Worm (Caenorhabditis elegans) whole organism, mixed stage, embryonic: ENCODE data around the gene F59A6.3.
A peak's percentile ranks its signal among the peaks of the same experiment; 100 is the strongest.

Experiments
- M03D4.4 ChIP-seq: sonication (generic microtip); optimal IDR thresholded peaks from 2 replicates; lab custom pipeline; 2017; ENCODE audit warnings: mild to moderate bottlenecking, missing genetic modification characterization, missing compliant biosample characterization
- ceh-39 ChIP-seq: fragments of 150-350 bp; optimal IDR thresholded peaks from 2 replicates; lab custom pipeline; 2014; ENCODE audit warnings: missing biosample characterization, missing genetic modification characterization
- ceh-43 ChIP-seq: fragments of 200-800 bp; sonication (Bioruptor generic); optimal IDR thresholded peaks from 2 replicates; lab custom pipeline; 2018; ENCODE audit warnings: mild to moderate bottlenecking, missing genetic modification characterization, moderate library complexity, missing compliant biosample characterization
- ceh-83 ChIP-seq: fragments of 200-800 bp; sonication (Bioruptor generic); optimal IDR thresholded peaks from 2 replicates; lab custom pipeline; 2018; ENCODE audit warnings: mild to moderate bottlenecking, missing genetic modification characterization, missing compliant biosample characterization
- ces-1 ChIP-seq: fragments of 150-350 bp; optimal IDR thresholded peaks from 2 replicates; lab custom pipeline; 2014; ENCODE audit warnings: missing biosample characterization, missing genetic modification reagents, missing genetic modification characterization
- cnd-1 ChIP-seq: fragments of 200-800 bp; sonication (Bioruptor generic); optimal IDR thresholded peaks from 2 replicates; lab custom pipeline; 2018; ENCODE audit warnings: mild to moderate bottlenecking, missing genetic modification characterization, missing compliant biosample characterization
- drap-1 ChIP-seq: fragments of 200-800 bp; sonication (Bioruptor generic); optimal IDR thresholded peaks from 3 replicates; lab custom pipeline; 2018; ENCODE audit warnings: mild to moderate bottlenecking, missing genetic modification characterization, missing compliant biosample characterization
- elt-1 ChIP-seq: sonication (generic microtip); optimal IDR thresholded peaks from 2 replicates; lab custom pipeline; 2017; ENCODE audit warnings: missing genetic modification characterization, mild to moderate bottlenecking, missing compliant biosample characterization, antibody characterized with exemption, moderate library complexity, borderline replicate concordance; ENCODE audit not compliant: insufficient read depth
- elt-3 ChIP-seq: fragments of 150-350 bp; optimal IDR thresholded peaks from 2 replicates; lab custom pipeline; 2014; ENCODE audit warnings: missing biosample characterization, missing genetic modification characterization
- flh-1 ChIP-seq: fragments of 200-800 bp; sonication (Bioruptor generic); optimal IDR thresholded peaks from 2 replicates; lab custom pipeline; 2018; ENCODE audit warnings: mild to moderate bottlenecking, missing genetic modification characterization, moderate library complexity, missing compliant biosample characterization
- ham-2 ChIP-seq: fragments of 200-800 bp; sonication (Bioruptor generic); optimal IDR thresholded peaks from 2 replicates; lab custom pipeline; 2018; ENCODE audit warnings: mild to moderate bottlenecking, missing genetic modification characterization, missing compliant biosample characterization
- hlh-1 ChIP-seq: fragments of 150-350 bp; optimal IDR thresholded peaks from 2 replicates; lab custom pipeline; 2014; ENCODE audit warnings: missing biosample characterization, missing genetic modification reagents, missing genetic modification characterization
- lin-32 ChIP-seq: fragments of 200-800 bp; sonication (Bioruptor generic); optimal IDR thresholded peaks from 2 replicates; lab custom pipeline; 2018; ENCODE audit warnings: mild to moderate bottlenecking, missing genetic modification characterization, missing compliant biosample characterization
- lsy-2 ChIP-seq: fragments of 150-350 bp; optimal IDR thresholded peaks from 2 replicates; lab custom pipeline; 2014; ENCODE audit warnings: missing biosample characterization, missing genetic modification characterization
- mab-5 ChIP-seq: fragments of 150-350 bp; optimal IDR thresholded peaks from 2 replicates; lab custom pipeline; 2014; ENCODE audit warnings: missing biosample characterization, missing genetic modification characterization
- mep-1 ChIP-seq: fragments of 150-350 bp; optimal IDR thresholded peaks from 2 replicates; lab custom pipeline; 2017; ENCODE audit warnings: missing biosample characterization, missing genetic modification reagents, missing genetic modification characterization, inconsistent platforms
- mls-2 ChIP-seq: sonication (generic microtip); optimal IDR thresholded peaks from 2 replicates; lab custom pipeline; 2016; ENCODE audit warnings: mild to moderate bottlenecking, missing genetic modification characterization, moderate library complexity, missing compliant biosample characterization
- nhr-12 ChIP-seq: fragments of 150-350 bp; optimal IDR thresholded peaks from 2 replicates; lab custom pipeline; 2014; ENCODE audit warnings: missing biosample characterization, missing genetic modification characterization
- nhr-2 ChIP-seq: fragments of 150-350 bp; optimal IDR thresholded peaks from 2 replicates; lab custom pipeline; 2014; ENCODE audit warnings: missing biosample characterization, missing genetic modification characterization
- nhr-237 ChIP-seq: fragments of 150-350 bp; optimal IDR thresholded peaks from 2 replicates; lab custom pipeline; 2014; ENCODE audit warnings: missing biosample characterization, missing genetic modification characterization
- nhr-28 ChIP-seq: fragments of 150-350 bp; optimal IDR thresholded peaks from 2 replicates; lab custom pipeline; 2014; ENCODE audit warnings: missing biosample characterization, missing genetic modification characterization
- nhr-76 ChIP-seq: sonication (generic microtip); optimal IDR thresholded peaks from 2 replicates; lab custom pipeline; 2017; ENCODE audit warnings: missing biosample characterization, missing genetic modification characterization
- pha-4 ChIP-seq: fragments of 150-350 bp; optimal IDR thresholded peaks from 2 replicates; lab custom pipeline; 2018; ENCODE audit warnings: missing biosample characterization, missing genetic modification reagents, missing genetic modification characterization
- snpc-4 ChIP-seq: fragments of 150-350 bp; optimal IDR thresholded peaks from 2 replicates; lab custom pipeline; 2014; ENCODE audit warnings: missing biosample characterization, missing genetic modification characterization
- tbx-8 ChIP-seq: fragments of 200-800 bp; sonication (Bioruptor generic); optimal IDR thresholded peaks from 2 replicates; lab custom pipeline; 2018; ENCODE audit warnings: mild to moderate bottlenecking, missing genetic modification characterization, moderate library complexity, missing compliant biosample characterization
- unc-120 ChIP-seq: sonication (generic microtip); optimal IDR thresholded peaks from 2 replicates; lab custom pipeline; 2017; ENCODE audit warnings: missing genetic modification characterization, missing compliant biosample characterization; ENCODE audit not compliant: poor library complexity, severe bottlenecking
- unc-39 ChIP-seq: fragments of 150-350 bp; optimal IDR thresholded peaks from 2 replicates; lab custom pipeline; 2014; ENCODE audit warnings: missing biosample characterization, missing genetic modification characterization
- unc-62 ChIP-seq: fragments of 150-350 bp; optimal IDR thresholded peaks from 2 replicates; lab custom pipeline; 2014; ENCODE audit warnings: missing biosample characterization, missing genetic modification reagents, missing genetic modification characterization
- zip-8 ChIP-seq: fragments of 150-350 bp; optimal IDR thresholded peaks from 2 replicates; lab custom pipeline; 2014; ENCODE audit warnings: missing biosample characterization, missing genetic modification characterization

Gene F59A6.3

DNA sequence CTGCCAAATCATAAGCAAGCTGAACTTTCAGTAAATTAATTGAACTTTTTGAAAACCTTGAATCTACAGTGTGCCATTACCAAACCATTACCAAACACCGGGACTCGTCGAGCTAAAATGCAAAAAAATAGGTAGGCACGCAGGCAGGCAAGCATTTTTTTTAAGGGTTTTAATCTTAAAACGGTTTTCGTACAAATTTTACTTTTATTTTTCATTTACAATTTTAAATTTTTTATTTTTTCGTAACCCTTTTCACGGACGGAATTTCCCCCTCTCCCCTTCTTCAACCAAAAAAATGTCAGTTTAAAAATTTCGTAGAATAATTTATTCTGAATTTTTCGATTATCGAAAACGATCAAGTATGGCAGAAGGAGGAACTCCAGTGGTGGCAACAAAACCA is 6.3 kb downstream of the F59A6.3 start, which contains the start of gene F59A6.2:
Gene F59A6.2, plus strand, starts transcription at position 301 of the 400 bp plus-strand sequence.
- TF ChIP-seq M03D4.4 (tag; lab: Kevin White, UChicago) (no peak), lsy-2 (tag; lab: Kevin White, UChicago) (no peak), mls-2 (tag; lab: Kevin White, UChicago) (no peak), drap-1 (GFP tag; lab: Kevin White, UChicago) (no peak), ceh-43 (GFP tag; lab: Kevin White, UChicago) (no peak), hlh-1 (no peak), nhr-12 (no peak), mep-1 (tag; lab: Kevin White, UChicago) (no peak), ham-2 (no peak), lin-32 (no peak), tbx-8 (GFP tag; lab: Kevin White, UChicago) (no peak), ces-1 (GFP tag; lab: Kevin White, UChicago) (no peak), elt-3 (tag; lab: Kevin White, UChicago) (no peak), nhr-28 (tag; lab: Kevin White, UChicago) (no peak), snpc-4 (no peak), unc-62 (GFP tag; lab: Kevin White, UChicago) (no peak)

DNA sequence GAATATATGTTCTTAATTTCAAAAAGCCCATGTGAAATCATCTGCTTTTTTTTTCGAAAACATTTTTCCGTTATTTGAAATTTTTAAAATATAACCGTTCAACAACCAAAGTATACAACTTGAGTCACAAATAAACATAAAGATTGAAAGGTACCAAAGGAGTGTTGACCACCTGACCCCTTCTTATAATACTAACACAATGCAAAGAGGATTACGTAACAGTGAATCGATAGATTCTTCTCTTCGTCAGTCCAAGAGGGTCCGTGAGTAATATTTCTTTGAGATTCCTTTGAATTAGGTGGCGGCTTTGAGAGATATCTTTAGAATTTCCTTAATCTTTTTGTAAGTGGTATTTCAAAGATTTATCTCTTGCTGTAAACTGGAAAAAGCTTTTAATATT is 8.0 kb downstream of the F59A6.3 start:
- peak; percentile 70 for TF ChIP-seq ceh-39
- peak; percentile 89 for TF ChIP-seq nhr-2
- no peak for TF ChIP-seq ceh-83 (GFP tag; lab: Kevin White, UChicago)
- TF ChIP-seq unc-120 (tag; lab: Kevin White, UChicago), result no peak
- peak; percentile 78 for TF ChIP-seq zip-8 (tag; lab: Kevin White, UChicago)
- no peak for TF ChIP-seq unc-62 (GFP tag; lab: Kevin White, UChicago)

DNA sequence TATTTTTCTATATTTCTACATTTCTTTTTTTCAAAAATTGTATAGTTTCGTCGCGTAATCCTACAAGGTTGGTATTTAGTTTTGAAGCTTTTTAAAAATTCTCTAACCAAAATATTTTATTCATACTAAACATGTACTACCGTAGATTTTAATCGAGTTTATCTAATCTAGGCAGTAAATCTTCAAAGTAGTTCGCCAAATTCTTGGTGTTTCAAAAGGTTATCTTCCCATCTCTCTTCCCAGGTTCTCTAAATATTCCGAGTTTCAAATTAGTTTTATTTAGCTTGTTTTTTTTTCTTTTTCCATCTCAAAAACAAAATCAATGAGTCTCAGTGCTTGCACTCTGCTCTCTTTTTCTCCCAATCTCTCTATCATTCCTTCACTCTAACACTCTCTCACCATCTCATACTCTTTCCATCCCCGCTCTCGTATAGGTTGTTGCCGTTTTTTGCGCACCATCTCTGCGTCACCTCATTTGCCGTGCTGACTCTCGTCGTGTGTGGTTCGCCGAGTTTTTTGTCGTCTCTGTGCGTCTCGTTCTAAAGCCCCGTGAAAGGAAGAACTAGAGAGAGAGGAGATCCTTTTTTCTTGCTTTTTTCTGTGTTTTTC is 8.9 kb downstream of the F59A6.3 start:
- peak; percentile 77 for TF ChIP-seq unc-120 (tag; lab: Kevin White, UChicago)
- TF ChIP-seq ceh-43 (GFP tag; lab: Kevin White, UChicago), result no peak
- TF ChIP-seq lsy-2 (tag; lab: Kevin White, UChicago), result no peak
- peak; percentile 33 for TF ChIP-seq pha-4
- TF ChIP-seq unc-39 (tag; lab: Kevin White, UChicago), result peak; percentile 15
- TF ChIP-seq ces-1 (GFP tag; lab: Kevin White, UChicago), result peak; percentile 75
- peak; percentile 13 for TF ChIP-seq mep-1 (tag; lab: Kevin White, UChicago)
- no peak for TF ChIP-seq nhr-12
- peak; percentile 7 for TF ChIP-seq hlh-1
- peak; percentile 33 for TF ChIP-seq mls-2 (tag; lab: Kevin White, UChicago)
- TF ChIP-seq elt-1 (tag; lab: Kevin White, UChicago), result peak; percentile 84

DNA sequence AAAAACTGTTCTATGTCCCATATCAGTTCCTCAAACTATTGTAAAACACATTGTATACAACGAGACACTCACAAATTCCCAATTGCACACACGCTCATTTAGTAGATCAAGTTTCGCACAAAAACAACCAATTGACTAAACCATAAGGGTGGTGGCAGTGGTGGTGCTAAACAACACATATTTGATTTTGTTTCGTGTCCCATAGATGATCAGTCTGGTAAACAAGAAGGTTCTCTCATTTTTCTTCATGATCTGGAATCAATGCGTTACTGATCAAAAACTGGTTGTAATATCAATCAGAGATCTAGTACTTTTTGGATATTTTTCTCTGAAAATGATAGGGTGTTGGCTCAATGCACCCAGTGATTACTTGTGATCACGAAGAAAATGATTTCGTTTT is 10.4 kb downstream of the F59A6.3 start:
- TF ChIP-seq flh-1, result no peak
- TF ChIP-seq drap-1 (GFP tag; lab: Kevin White, UChicago), result no peak
- no peak for TF ChIP-seq mep-1 (tag; lab: Kevin White, UChicago)
- no peak for TF ChIP-seq nhr-76
- no peak for TF ChIP-seq mab-5 (tag; lab: Kevin White, UChicago)
- TF ChIP-seq nhr-28 (tag; lab: Kevin White, UChicago), result no peak
- TF ChIP-seq nhr-2, result no peak
- no peak for TF ChIP-seq hlh-1
- no peak for TF ChIP-seq nhr-12
- no peak for TF ChIP-seq cnd-1 (tag; lab: Kevin White, UChicago)
- TF ChIP-seq M03D4.4 (tag; lab: Kevin White, UChicago), result no peak
- no peak for TF ChIP-seq ceh-43 (GFP tag; lab: Kevin White, UChicago)
- TF ChIP-seq nhr-237, result no peak
- no peak for TF ChIP-seq unc-120 (tag; lab: Kevin White, UChicago)

DNA sequence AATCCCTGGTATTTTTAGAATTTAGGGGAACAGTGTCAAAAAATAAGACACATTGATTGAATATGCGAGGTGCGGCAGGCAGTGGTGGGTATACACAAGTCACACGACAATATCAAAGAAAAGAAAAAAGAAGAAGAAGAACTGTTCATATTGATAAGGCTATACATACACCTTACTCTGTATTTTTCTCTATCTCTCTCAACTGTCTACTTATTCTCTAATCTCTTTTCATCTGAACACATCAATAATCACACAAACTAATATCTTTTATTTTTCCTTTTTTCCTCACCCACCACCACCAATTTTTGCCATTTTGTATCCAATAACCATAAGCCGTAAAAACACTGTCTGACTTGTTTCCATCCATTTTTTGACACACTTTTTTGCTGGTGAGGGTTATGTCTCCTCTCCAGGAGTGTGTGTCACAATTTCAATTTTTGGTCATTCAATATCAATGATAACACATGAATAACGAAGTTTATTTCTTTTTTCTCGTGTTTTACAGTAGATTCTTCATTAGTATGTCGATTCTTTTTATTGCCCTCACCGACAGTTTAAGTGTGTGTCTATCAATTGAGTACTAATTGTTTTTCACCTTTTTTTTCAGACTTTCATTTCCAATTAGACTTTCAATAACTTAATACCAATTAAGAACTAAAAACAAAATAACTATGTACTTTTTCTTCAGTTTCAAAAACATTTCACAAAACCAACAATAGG is 11.4 kb downstream of the F59A6.3 start:
- no peak for TF ChIP-seq mls-2 (tag; lab: Kevin White, UChicago)
- TF ChIP-seq elt-3 (tag; lab: Kevin White, UChicago), result peak; percentile 17
- TF ChIP-seq, all 35 proteins: peak for 1
